Worm (Caenorhabditis elegans): ENCODE measurements around the gene C49H3.6.

DNA sequence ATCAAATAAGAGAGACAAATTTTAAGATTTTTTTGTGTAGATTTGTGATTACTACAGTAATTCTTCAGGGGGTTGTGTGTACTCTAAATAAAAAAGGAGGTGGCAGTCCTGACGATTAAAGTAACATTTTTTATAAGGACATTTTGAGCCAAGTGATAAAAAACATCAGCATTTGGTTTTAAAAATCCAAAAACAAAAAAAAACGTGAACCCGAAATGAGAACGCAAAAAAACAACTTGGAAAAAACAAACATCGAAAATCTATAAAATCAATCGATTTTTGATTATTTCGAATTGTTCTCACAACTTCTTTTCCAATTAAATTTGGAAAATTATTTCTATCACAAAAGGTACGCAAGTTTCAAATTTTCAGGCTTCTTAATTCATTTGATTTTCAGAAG is 33.1 kb upstream of the C49H3.6 start, which contains the start of gene T06C10.3:
- TF ChIP-seq tbx-2 (tag; optimal IDR thresholded peaks at IDR 0.05) (no peak), fkh-6 (tag; optimal IDR thresholded peaks at IDR 0.05) (no peak), ceh-24 (tag; optimal IDR thresholded peaks at IDR 0.05) (no peak), nfya-1 (tag; optimal IDR thresholded peaks at IDR 0.05) (no peak), ama-1 (optimal IDR thresholded peaks at IDR 0.05) (no peak), sox-4 (tag; optimal IDR thresholded peaks at IDR 0.05) (no peak), nhr-232 (tag; optimal IDR thresholded peaks at IDR 0.05) (no peak), K02D7.2 (tag; optimal IDR thresholded peaks at IDR 0.05) (no peak), unc-86 (tag; optimal IDR thresholded peaks at IDR 0.05) (no peak), lim-6 (tag; optimal IDR thresholded peaks at IDR 0.05) (no peak), pha-4 (tag; optimal IDR thresholded peaks at IDR 0.05) (no peak), ztf-16 (tag; optimal IDR thresholded peaks at IDR 0.05) (no peak)

Data from whole organism, late embryonic.